Fruit fly (Drosophila melanogaster) whole organism, embryonic: Measurements from ENCODE around the gene mmd.

ENCODE experiments used
- Ada2b ChIP-seq: fragments of 200-800 bp; sonication (Bioruptor generic); IDR thresholded peaks from 2 replicates; pipeline ENCODE4 v1.3.6; 2022; ENCODE audit warnings: missing biosample characterization, missing genetic modification characterization
- B-H2 ChIP-seq: fragments of 200-800 bp; sonication (Bioruptor generic); optimal IDR thresholded peaks from 2 replicates; lab custom pipeline; 2018; ENCODE audit warnings: missing biosample characterization, mild to moderate bottlenecking, missing genetic modification characterization
- CG10543 ChIP-seq: fragments of 200-800 bp; sonication (Bioruptor generic); optimal IDR thresholded peaks from 3 replicates; lab custom pipeline; 2017; ENCODE audit warnings: missing biosample characterization, mild to moderate bottlenecking, missing genetic modification characterization, moderate library complexity
- CG12219 ChIP-seq: fragments of 200-800 bp; sonication (Bioruptor generic); optimal IDR thresholded peaks from 3 replicates; lab custom pipeline; 2018; ENCODE audit warnings: missing biosample characterization, mild to moderate bottlenecking, missing genetic modification characterization
- CG12299 ChIP-seq: fragments of 200-800 bp; sonication (Bioruptor generic); optimal IDR thresholded peaks from 2 replicates; lab custom pipeline; 2018; ENCODE audit warnings: missing biosample characterization, mild to moderate bottlenecking, missing genetic modification characterization
- CG12659 ChIP-seq: fragments of 200-800 bp; sonication (Bioruptor generic); optimal IDR thresholded peaks from 3 replicates; lab custom pipeline; 2017; ENCODE audit warnings: mild to moderate bottlenecking, missing biosample characterization, missing genetic modification reagents, missing genetic modification characterization
- CG14441 ChIP-seq: fragments of 200-800 bp; sonication (Bioruptor generic); IDR thresholded peaks from 2 replicates; pipeline ENCODE4 v1.3.6; 2022; ENCODE audit warnings: missing biosample characterization, missing genetic modification characterization
- CG15479 ChIP-seq: fragments of 200-800 bp; sonication (Bioruptor generic); optimal IDR thresholded peaks from 3 replicates; lab custom pipeline; 2019; ENCODE audit warnings: missing biosample characterization, mild to moderate bottlenecking, missing genetic modification characterization, moderate library complexity
- CG15514 ChIP-seq: fragments of 200-800 bp; sonication (Bioruptor generic); optimal IDR thresholded peaks from 3 replicates; lab custom pipeline; 2017; ENCODE audit warnings: missing biosample characterization, missing genetic modification characterization, mild to moderate bottlenecking, moderate library complexity, missing genetic modification reagents
- CG17385 ChIP-seq: fragments of 200-800 bp; sonication (Bioruptor generic); optimal IDR thresholded peaks from 3 replicates; lab custom pipeline; 2018; ENCODE audit warnings: missing biosample characterization, mild to moderate bottlenecking, missing genetic modification characterization
- CG1792 ChIP-seq: fragments of 200-800 bp; sonication (Bioruptor generic); optimal IDR thresholded peaks from 2 replicates; lab custom pipeline; 2016; ENCODE audit warnings: missing biosample characterization, missing genetic modification characterization
- CG2199 ChIP-seq: fragments of 200-800 bp; sonication (Bioruptor generic); IDR thresholded peaks from 3 replicates; pipeline ENCODE4 v1.3.6; 2022; ENCODE audit warnings: missing biosample characterization, missing genetic modification characterization
- CG3281 ChIP-seq: fragments of 200-800 bp; sonication (Bioruptor generic); optimal IDR thresholded peaks from 3 replicates; lab custom pipeline; 2017; ENCODE audit warnings: missing biosample characterization, mild to moderate bottlenecking, missing genetic modification characterization
- CG33213 ChIP-seq: fragments of 200-800 bp; sonication (Bioruptor generic); optimal IDR thresholded peaks from 3 replicates; lab custom pipeline; 2016; ENCODE audit warnings: missing biosample characterization, missing genetic modification characterization
- CG4282 ChIP-seq: fragments of 200-800 bp; sonication (Bioruptor generic); optimal IDR thresholded peaks from 2 replicates; lab custom pipeline; 2016; ENCODE audit warnings: missing biosample characterization, missing genetic modification characterization
- CG4820 ChIP-seq: fragments of 200-800 bp; sonication (Bioruptor generic); optimal IDR thresholded peaks from 3 replicates; lab custom pipeline; 2016; ENCODE audit warnings: missing biosample characterization, missing genetic modification characterization
- CG6272 ChIP-seq: fragments of 200-800 bp; sonication (Bioruptor generic); IDR thresholded peaks from 2 replicates; pipeline ENCODE4 v1.3.6; 2022; ENCODE audit warnings: missing biosample characterization, missing genetic modification characterization
- CG7372 ChIP-seq: fragments of 200-800 bp; sonication (Bioruptor generic); IDR thresholded peaks from 2 replicates; pipeline ENCODE4 v1.3.6; 2022; ENCODE audit warnings: missing biosample characterization, missing genetic modification characterization
- CG7963 ChIP-seq: fragments of 200-800 bp; sonication (Bioruptor generic); IDR thresholded peaks from 3 replicates; pipeline ENCODE4 v1.3.6; 2022; ENCODE audit warnings: missing biosample characterization, missing genetic modification characterization; ENCODE audit not compliant: partially characterized antibody
- CG9797 ChIP-seq: fragments of 200-800 bp; sonication (Bioruptor generic); optimal IDR thresholded peaks from 3 replicates; lab custom pipeline; 2018; ENCODE audit warnings: missing biosample characterization, mild to moderate bottlenecking, missing genetic modification characterization
- CoRest ChIP-seq: fragments of 200-800 bp; sonication (Bioruptor generic); optimal IDR thresholded peaks from 3 replicates; lab custom pipeline; 2018; ENCODE audit warnings: missing biosample characterization, mild to moderate bottlenecking, missing genetic modification characterization, moderate library complexity
- D19A ChIP-seq: fragments of 200-800 bp; optimal IDR thresholded peaks from 3 replicates; lab custom pipeline; 2019; ENCODE audit warnings: missing biosample characterization, mild to moderate bottlenecking, missing genetic modification characterization, moderate library complexity
- Eip74EF ChIP-seq, 2 experiments: fragments of 200-800 bp in 1 of 2; fragments of >200 bp in 1 of 2; sonication (Bioruptor generic) in 1 of 2; optimal IDR thresholded peaks; 2 replicates each; lab custom pipeline; 2017 to 2019; ENCODE audit warnings: missing biosample characterization in 2 of 2, missing genetic modification characterization in 2 of 2, mild to moderate bottlenecking in 1 of 2, moderate library complexity in 1 of 2
- HLHmδ ChIP-seq: fragments of 200-800 bp; sonication (Bioruptor generic); optimal IDR thresholded peaks from 2 replicates; lab custom pipeline; 2018; ENCODE audit warnings: missing biosample characterization, mild to moderate bottlenecking, missing genetic modification characterization, moderate library complexity
- Hey ChIP-seq: fragments of 200-800 bp; sonication (Bioruptor generic); optimal IDR thresholded peaks from 3 replicates; lab custom pipeline; 2018; ENCODE audit warnings: missing biosample characterization, mild to moderate bottlenecking, missing genetic modification characterization
- Opbp ChIP-seq: fragments of 200-800 bp; sonication (Bioruptor generic); IDR thresholded peaks from 3 replicates; pipeline ENCODE4 v1.3.6; 2022; ENCODE audit warnings: missing biosample characterization, missing genetic modification characterization; ENCODE audit not compliant: partially characterized antibody
- Sin3A ChIP-seq: fragments of >200 bp; optimal IDR thresholded peaks from 2 replicates; lab custom pipeline; 2018
- Sox100B ChIP-seq: fragments of 200-800 bp; sonication (Bioruptor generic); optimal IDR thresholded peaks from 3 replicates; lab custom pipeline; 2018; ENCODE audit warnings: missing biosample characterization, mild to moderate bottlenecking, missing genetic modification characterization
- Sry-β ChIP-seq: fragments of 200-800 bp; sonication (Bioruptor generic); optimal IDR thresholded peaks from 2 replicates; lab custom pipeline; 2018; ENCODE audit warnings: missing biosample characterization, mild to moderate bottlenecking, missing genetic modification characterization, moderate library complexity
- Ssrp ChIP-seq: fragments of 200-800 bp; sonication (Bioruptor generic); optimal IDR thresholded peaks from 2 replicates; lab custom pipeline; 2018; ENCODE audit warnings: missing biosample characterization, mild to moderate bottlenecking, missing genetic modification characterization, moderate library complexity
- Xbp1 ChIP-seq: fragments of 200-800 bp; sonication (Bioruptor generic); optimal IDR thresholded peaks from 3 replicates; lab custom pipeline; 2016; ENCODE audit warnings: missing biosample characterization, mild to moderate bottlenecking, missing genetic modification characterization
- bbx ChIP-seq: fragments of 200-800 bp; sonication (Bioruptor generic); IDR thresholded peaks from 2 replicates; pipeline ENCODE4 v1.3.6; 2022; ENCODE audit warnings: missing biosample characterization, missing genetic modification characterization; ENCODE audit not compliant: partially characterized antibody
- bcd ChIP-seq: fragments of 200-800 bp; sonication (Bioruptor generic); optimal IDR thresholded peaks from 2 replicates; lab custom pipeline; 2017; ENCODE audit warnings: missing biosample characterization, mild to moderate bottlenecking, missing genetic modification characterization
- crol ChIP-seq: fragments of 200-800 bp; sonication (Bioruptor generic); IDR thresholded peaks from 2 replicates; pipeline ENCODE4 v1.3.6; 2022; ENCODE audit warnings: missing biosample characterization, missing genetic modification characterization
- cwo ChIP-seq: fragments of 200-800 bp; sonication (Bioruptor generic); optimal IDR thresholded peaks from 3 replicates; lab custom pipeline; 2017; ENCODE audit warnings: missing biosample characterization, missing genetic modification characterization, mild to moderate bottlenecking, moderate library complexity, missing genetic modification reagents
- danr ChIP-seq: fragments of 200-800 bp; sonication (Bioruptor generic); IDR thresholded peaks from 2 replicates; pipeline ENCODE4 v1.3.6; 2022; ENCODE audit warnings: missing biosample characterization, missing genetic modification characterization
- dati ChIP-seq: fragments of 200-800 bp; sonication (Bioruptor generic); IDR thresholded peaks from 2 replicates; pipeline ENCODE4 v1.3.6; 2022; ENCODE audit warnings: missing biosample characterization, missing genetic modification characterization
- grau ChIP-seq: fragments of 200-800 bp; optimal IDR thresholded peaks from 3 replicates; lab custom pipeline; 2019; ENCODE audit warnings: missing biosample characterization, mild to moderate bottlenecking, missing genetic modification characterization, moderate library complexity
- ken ChIP-seq: fragments of 200-800 bp; sonication (Bioruptor generic); IDR thresholded peaks from 3 replicates; pipeline ENCODE4 v1.3.6; 2022; ENCODE audit warnings: missing biosample characterization, missing genetic modification characterization
- lab ChIP-seq: fragments of 200-800 bp; sonication (Bioruptor generic); optimal IDR thresholded peaks from 3 replicates; lab custom pipeline; 2017; ENCODE audit warnings: missing biosample characterization, missing genetic modification characterization, mild to moderate bottlenecking, moderate library complexity, missing genetic modification reagents
- nau ChIP-seq: fragments of 200-800 bp; sonication (Bioruptor generic); optimal IDR thresholded peaks from 3 replicates; lab custom pipeline; 2017; ENCODE audit warnings: missing biosample characterization, mild to moderate bottlenecking, missing genetic modification characterization, missing genetic modification reagents
- peb ChIP-seq: fragments of 200-800 bp; sonication (Bioruptor generic); IDR thresholded peaks from 2 replicates; pipeline ENCODE4 v1.3.6; 2022; ENCODE audit warnings: missing biosample characterization, missing genetic modification characterization
- pita ChIP-seq: fragments of 200-800 bp; sonication (Bioruptor generic); optimal IDR thresholded peaks from 2 replicates; lab custom pipeline; 2017; ENCODE audit warnings: missing biosample characterization, mild to moderate bottlenecking, missing genetic modification characterization
- pum ChIP-seq: fragments of 200-800 bp; sonication (Bioruptor generic); optimal IDR thresholded peaks from 2 replicates; lab custom pipeline; 2016; ENCODE audit warnings: missing biosample characterization, missing genetic modification characterization
- pzg ChIP-seq: fragments of 200-800 bp; sonication (Bioruptor generic); optimal IDR thresholded peaks from 3 replicates; lab custom pipeline; 2018; ENCODE audit warnings: missing biosample characterization, mild to moderate bottlenecking, missing genetic modification characterization, moderate library complexity
- sisA ChIP-seq: fragments of 200-800 bp; sonication (Bioruptor generic); IDR thresholded peaks from 2 replicates; pipeline ENCODE4 v1.3.6; 2022; ENCODE audit warnings: missing biosample characterization, missing genetic modification characterization
- tup ChIP-seq: fragments of 200-800 bp; sonication (Bioruptor generic); optimal IDR thresholded peaks from 2 replicates; lab custom pipeline; 2016; ENCODE audit warnings: missing biosample characterization, mild to moderate bottlenecking, missing genetic modification characterization, moderate library complexity
- unc-4 ChIP-seq: fragments of 200-800 bp; sonication (Bioruptor generic); IDR thresholded peaks from 2 replicates; pipeline ENCODE4 v1.3.6; 2022; ENCODE audit warnings: missing biosample characterization, missing genetic modification characterization; ENCODE audit not compliant: partially characterized antibody

The mmd gene

DNA sequence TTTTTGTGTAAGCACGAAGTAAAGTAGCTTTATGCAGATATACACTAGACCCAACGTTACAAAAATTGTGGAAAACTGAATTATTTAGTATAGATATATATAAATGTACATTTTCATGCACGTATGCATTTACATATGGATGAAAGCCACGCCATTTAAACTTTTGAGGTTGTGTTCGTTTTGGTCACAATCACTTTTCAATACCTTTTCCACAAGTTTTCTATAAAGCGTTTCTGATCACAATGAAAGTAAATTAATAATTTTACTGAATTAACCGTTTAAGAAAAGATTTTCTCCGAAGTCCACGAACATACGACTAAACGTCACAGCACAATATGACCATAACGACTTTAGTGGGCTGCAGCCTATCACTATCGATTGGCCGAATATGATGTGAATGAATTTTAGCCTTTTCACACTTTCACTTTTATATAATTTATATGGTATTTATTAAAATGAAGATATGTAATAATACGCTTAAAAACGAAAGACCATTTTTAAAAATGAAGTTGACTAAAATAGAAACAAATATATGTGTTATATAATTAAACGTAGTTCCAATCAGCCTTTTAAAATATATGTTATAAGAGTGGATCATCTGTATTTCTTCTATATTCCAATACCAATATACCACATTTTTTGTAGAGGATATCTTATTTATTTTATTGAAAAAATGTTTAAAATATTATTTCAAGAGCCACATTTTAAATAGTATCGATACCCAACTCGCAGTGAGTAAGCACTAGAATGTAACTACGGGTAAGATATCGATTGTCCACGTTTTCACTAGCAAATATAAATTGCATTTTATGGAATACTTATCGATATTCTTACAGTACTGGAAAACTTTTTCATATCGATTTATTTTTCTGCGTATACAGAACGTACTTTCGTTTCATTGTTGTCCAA, 18.9 kb upstream of the mmd start, which contains the start of the genes CG46312, eIF5 and exd (continued):
- TF ChIP-seq Xbp1 (GFP tag; lab: Kevin White, UChicago) (no peak), CG9797 (peak; percentile 45), CG4282 (GFP tag; lab: Kevin White, UChicago) (no peak), CG12219 (GFP tag; lab: Kevin White, UChicago) (no peak), D19A (peak; percentile 8), crol (GFP tag; lab: Robert Waterston, UW) (no peak), CG33213 (GFP tag; lab: Kevin White, UChicago) (no peak), B-H2 (GFP tag; lab: Kevin White, UChicago) (no peak), Ssrp (tag; lab: Kevin White, UChicago) (peak; percentile 13), bbx (GFP tag; lab: Robert Waterston, UW) (peak; percentile 86), bcd (no peak), HLHmδ (GFP tag; lab: Kevin White, UChicago) (no peak), CG4820 (GFP tag; lab: Kevin White, UChicago) (no peak), Sry-β (GFP tag; lab: Kevin White, UChicago) (no peak), CG14441 (no peak), Opbp (peak; percentile 77), CG7372 (GFP tag; lab: Robert Waterston, UW) (no peak), grau (tag; lab: Kevin White, UChicago) (no peak), CG6272 (GFP tag; lab: Robert Waterston, UW) (no peak), CG1792 (GFP tag; lab: Kevin White, UChicago) (no peak), unc-4 (GFP tag; lab: Robert Waterston, UW) (peak; percentile 67), Eip74EF (GFP tag; optimal IDR thresholded peaks at IDR 0.05; lab: Kevin White, UChicago) (no peak), CG3281 (no peak), tup (GFP tag; lab: Kevin White, UChicago) (no peak), Sox100B (no peak), CG12659 (peak; percentile 30), cwo (no peak), Hey (tag; lab: Kevin White, UChicago) (no peak), lab (GFP tag; lab: Kevin White, UChicago) (no peak), CG10543 (GFP tag; lab: Kevin White, UChicago) (no peak), dati (no peak), CG17385 (GFP tag; lab: Kevin White, UChicago) (no peak), CG2199 (no peak), Ada2b (no peak), pzg (GFP tag; lab: Kevin White, UChicago) (peak; percentile 31), CG7963 (GFP tag; lab: Robert Waterston, UW) (peak; percentile 83), pita (GFP tag; lab: Kevin White, UChicago) (no peak), peb (no peak), danr (GFP tag; lab: Robert Waterston, UW) (no peak), Sin3A (lab: Kevin White, UChicago) (no peak), pum (GFP tag; lab: Kevin White, UChicago) (no peak), CG15514 (GFP tag; lab: Kevin White, UChicago) (peak; percentile 24), sisA (GFP tag; lab: Robert Waterston, UW) (no peak), ken (GFP tag; lab: Robert Waterston, UW) (no peak), CG12299 (tag; lab: Kevin White, UChicago) (no peak), nau (GFP tag; lab: Kevin White, UChicago) (no peak), CoRest (tag; lab: Kevin White, UChicago) (peak; percentile 52), CG15479 (no peak)
